Worm (Caenorhabditis elegans) whole organism, L4 larva: ENCODE results near the gene str-64.

Experiments
- Y105C5A.15 ChIP-seq: fragments of 200-800 bp; sonication (Bioruptor generic); IDR thresholded peaks from 2 replicates; pipeline ENCODE4 v1.3.6; 2022; ENCODE audit warnings: missing genetic modification characterization, missing compliant biosample characterization
- ama-1 ChIP-seq: fragments of 150-350 bp; optimal IDR thresholded peaks from 2 replicates; lab custom pipeline; 2014; ENCODE audit warnings: inconsistent platforms, mixed read lengths
- ces-1 ChIP-seq: fragments of 150-350 bp; sonication (generic microtip); optimal IDR thresholded peaks from 4 replicates; lab custom pipeline; 2014; ENCODE audit warnings: missing biosample characterization, missing genetic modification reagents, missing genetic modification characterization
- dve-1 ChIP-seq: sonication (generic microtip); optimal IDR thresholded peaks from 2 replicates; lab custom pipeline; 2017; ENCODE audit warnings: antibody characterized with exemption, mild to moderate bottlenecking, missing genetic modification characterization, missing compliant biosample characterization; ENCODE audit not compliant: insufficient read depth
- egl-27 ChIP-seq: sonication (generic microtip); optimal IDR thresholded peaks from 3 replicates; lab custom pipeline; 2017; ENCODE audit warnings: missing biosample characterization, missing genetic modification reagents, missing genetic modification characterization
- mdt-29 ChIP-seq: fragments of 200-800 bp; sonication (Bioruptor generic); IDR thresholded peaks from 2 replicates; pipeline ENCODE4 v1.3.6; 2022; ENCODE audit warnings: missing genetic modification reagents, missing genetic modification characterization, missing compliant biosample characterization
- mep-1 ChIP-seq: fragments of 150-350 bp; sonication (generic microtip); optimal IDR thresholded peaks from 3 replicates; lab custom pipeline; 2014; ENCODE audit warnings: missing biosample characterization, missing genetic modification characterization
- nhr-11 ChIP-seq: fragments of 150-350 bp; optimal IDR thresholded peaks from 2 replicates; lab custom pipeline; 2014; ENCODE audit warnings: missing biosample characterization, missing genetic modification characterization
- nhr-237 ChIP-seq: sonication (generic microtip); optimal IDR thresholded peaks from 2 replicates; lab custom pipeline; 2017; ENCODE audit warnings: missing biosample characterization, missing genetic modification characterization
- nhr-25 ChIP-seq: sonication (generic microtip); optimal IDR thresholded peaks from 2 replicates; lab custom pipeline; 2017; ENCODE audit warnings: missing genetic modification characterization, mild to moderate bottlenecking, missing compliant biosample characterization, antibody characterized with exemption, moderate library complexity, borderline replicate concordance; ENCODE audit not compliant: insufficient read depth
- nhr-28 ChIP-seq: fragments of 150-350 bp; optimal IDR thresholded peaks from 2 replicates; lab custom pipeline; 2014; ENCODE audit warnings: missing biosample characterization, missing genetic modification characterization
- nhr-77 ChIP-seq: fragments of 150-350 bp; optimal IDR thresholded peaks from 2 replicates; lab custom pipeline; 2014; ENCODE audit warnings: missing biosample characterization, missing genetic modification characterization
- pha-4 ChIP-seq, 2 experiments: fragments of 150-350 bp in 1 of 2; fragments of 200-800 bp in 1 of 2; sonication (Bioruptor generic) in 1 of 2; IDR thresholded peaks in 1 of 2; optimal IDR thresholded peaks in 1 of 2; 2 replicates each; pipeline versions ENCODE4 v1.3.6 to Lab custom; 2014 to 2022; ENCODE audit warnings: missing genetic modification characterization in 2 of 2, missing genetic modification reagents in 2 of 2, missing biosample characterization in 1 of 2, missing compliant biosample characterization in 1 of 2
- unc-62 ChIP-seq, 3 experiments: fragments of 150-350 bp in 1 of 3; sonication (generic microtip); optimal IDR thresholded peaks in 2 of 3; peaks in 1 of 3; 1 replicate in 1 of 3; 2 replicates in 2 of 3; lab custom pipeline; 2014 to 2017; ENCODE audit warnings: missing biosample characterization in 3 of 3, missing genetic modification characterization in 3 of 3, missing genetic modification reagents in 3 of 3, missing genotype in 1 of 3

ce11 chrV:3312067-3312666 is 29.1 kb downstream of the str-64 start, which contains the start of gene arrd-18:
- peak; percentile 56 for TF ChIP-seq nhr-28 (tag; lab: Kevin White, UChicago)
- peak; percentile 43 for TF ChIP-seq nhr-77 (tag; lab: Kevin White, UChicago)
- TF ChIP-seq nhr-11 (tag; lab: Kevin White, UChicago) = peak; percentile 4
- TF ChIP-seq nhr-25 (tag; lab: Kevin White, UChicago) = no peak
- TF ChIP-seq ces-1 = no peak
- TF ChIP-seq dve-1 = no peak
- no peak for TF ChIP-seq ama-1
- no peak for TF ChIP-seq Y105C5A.15 (GFP tag; lab: Robert Waterston, UW)
- TF ChIP-seq egl-27 (tag; lab: Kevin White, UChicago) = no peak
- TF ChIP-seq mep-1 = no peak
- TF ChIP-seq nhr-237 (tag; lab: Kevin White, UChicago) = no peak
- TF ChIP-seq unc-62 (GFP tag; optimal IDR thresholded peaks at IDR 0.05 in 1 of 2; lab: Kevin White, UChicago) = peak in 1 of 2 experiments; percentile 56
- no peak for TF ChIP-seq unc-62 (tag; optimal IDR thresholded peaks at IDR 0.05; lab: Kevin White, UChicago)
- TF ChIP-seq pha-4 (GFP tag; IDR thresholded peaks at IDR 0.05; lab: Robert Waterston, UW) = no peak
- TF ChIP-seq pha-4 (tag; optimal IDR thresholded peaks at IDR 0.05; lab: Kevin White, UChicago) = no peak
- no peak for TF ChIP-seq mdt-29
